Fruit fly (Drosophila melanogaster): Measurements from ENCODE around the gene REPTOR-BP.

REPTOR-BP gene

DNA sequence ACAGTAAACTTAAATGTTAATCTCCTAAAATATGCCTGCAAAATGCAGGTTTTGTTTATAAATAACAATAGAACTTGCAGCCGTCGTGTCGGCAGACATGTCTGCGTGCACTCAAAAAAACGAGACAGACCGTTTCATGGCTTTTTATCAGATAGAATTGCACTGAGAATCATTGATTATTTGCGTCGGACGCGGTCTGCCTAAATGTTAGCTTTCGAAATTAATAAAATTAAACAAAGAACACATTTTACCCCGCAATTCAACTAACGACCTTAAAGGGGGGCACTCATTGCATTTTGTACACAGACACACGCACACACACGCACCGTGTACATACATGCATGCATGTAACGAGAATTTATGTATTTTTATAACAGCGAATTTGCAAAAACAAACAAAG is 12.9 kb downstream of the REPTOR-BP start (continued):
- TF ChIP-seq ewg (GFP tag; optimal IDR thresholded peaks at IDR 0.05) = no peak
- no peak for TF ChIP-seq fd64A (GFP tag; optimal IDR thresholded peaks at IDR 0.05)
- no peak for TF ChIP-seq pros (GFP tag; optimal IDR thresholded peaks at IDR 0.05)
- no peak for TF ChIP-seq otp (GFP tag; IDR thresholded peaks at IDR 0.05)
- TF ChIP-seq Lhr (GFP tag; optimal IDR thresholded peaks at IDR 0.05) = no peak
- no peak for TF ChIP-seq CG9215 (GFP tag; IDR thresholded peaks at IDR 0.05)
- no peak for TF ChIP-seq gt (GFP tag; IDR thresholded peaks at IDR 0.05)
- TF ChIP-seq CG4617 (GFP tag; optimal IDR thresholded peaks at IDR 0.05; ENCODE audit: borderline replicate concordance) = peak; percentile 0
- no peak for TF ChIP-seq vvl (GFP tag; IDR thresholded peaks at IDR 0.05)
- no peak for TF ChIP-seq CG14050 (GFP tag; IDR thresholded peaks at IDR 0.05)
- TF ChIP-seq sd (tag; optimal IDR thresholded peaks at IDR 0.05) = no peak
- no peak for TF ChIP-seq Nf-YB (GFP tag; optimal IDR thresholded peaks at IDR 0.05)
- TF ChIP-seq h (optimal IDR thresholded peaks at IDR 0.05) = no peak
- TF ChIP-seq CG8089 (GFP tag; optimal IDR thresholded peaks at IDR 0.05) = no peak
- TF ChIP-seq CG17568 (GFP tag; optimal IDR thresholded peaks at IDR 0.05) = no peak
- no peak for TF ChIP-seq nau (GFP tag; optimal IDR thresholded peaks at IDR 0.05)
- no peak for TF ChIP-seq Bgb (GFP tag; IDR thresholded peaks at IDR 0.05; ENCODE audit: partially characterized antibody)
- TF ChIP-seq cwo (GFP tag; optimal IDR thresholded peaks at IDR 0.05) = no peak
- no peak for TF ChIP-seq Trl (optimal IDR thresholded peaks at IDR 0.05)
- peak; percentile 20 for TF ChIP-seq Trl (GFP tag; optimal IDR thresholded peaks at IDR 0.05)
- TF ChIP-seq HLH54F (GFP tag; optimal IDR thresholded peaks at IDR 0.05) = no peak
- TF ChIP-seq sisA (GFP tag; IDR thresholded peaks at IDR 0.05) = no peak
- no peak for TF ChIP-seq CG12219 (GFP tag; optimal IDR thresholded peaks at IDR 0.05)
- TF ChIP-seq toy (GFP tag; IDR thresholded peaks at IDR 0.05) = no peak
- TF ChIP-seq CG2712 (tag; optimal IDR thresholded peaks at IDR 0.05) = no peak
- no peak for TF ChIP-seq kah (GFP tag; optimal IDR thresholded peaks at IDR 0.05)
- TF ChIP-seq Six4 (GFP tag; optimal IDR thresholded peaks at IDR 0.05) = no peak
- TF ChIP-seq luna (GFP tag; optimal IDR thresholded peaks at IDR 0.05) = no peak
- TF ChIP-seq phol (tag; optimal IDR thresholded peaks at IDR 0.05) = peak; percentile 28
- TF ChIP-seq CG2678 (tag; optimal IDR thresholded peaks at IDR 0.05) = no peak
- no peak for TF ChIP-seq CTCF (GFP tag; optimal IDR thresholded peaks at IDR 0.05)
- TF ChIP-seq peb (GFP tag; IDR thresholded peaks at IDR 0.05) = peak; percentile 11; the same call in 1 of the 2 replicates
- no peak for TF ChIP-seq scrt (GFP tag; optimal IDR thresholded peaks at IDR 0.05)
- TF ChIP-seq CG2199 (GFP tag; IDR thresholded peaks at IDR 0.05) = 0 out of 3 replicates have a peak, but pooled peaks have one; percentile 34
- no peak for TF ChIP-seq Atf3 (GFP tag; optimal IDR thresholded peaks at IDR 0.05)
- no peak for TF ChIP-seq lilli (GFP tag; optimal IDR thresholded peaks at IDR 0.05)
- no peak for TF ChIP-seq trh (GFP tag; optimal IDR thresholded peaks at IDR 0.05)
- TF ChIP-seq CG3995 (GFP tag; optimal IDR thresholded peaks at IDR 0.05) = no peak
- TF ChIP-seq Adf1 (GFP tag; IDR thresholded peaks at IDR 0.05) = no peak
- peak; percentile 23 for TF ChIP-seq Camta (GFP tag; optimal IDR thresholded peaks at IDR 0.05)
- no peak for TF ChIP-seq Jarid2 (GFP tag; optimal IDR thresholded peaks at IDR 0.05)
- TF ChIP-seq dimm (GFP tag; IDR thresholded peaks at IDR 0.05) = no peak
- no peak for TF ChIP-seq CG18476 (GFP tag; optimal IDR thresholded peaks at IDR 0.05)
- no peak for TF ChIP-seq lbe (GFP tag; optimal IDR thresholded peaks at IDR 0.05)
- peak; percentile 92 for TF ChIP-seq cg (GFP tag; optimal IDR thresholded peaks at IDR 0.05)
- no peak for TF ChIP-seq Max (GFP tag; optimal IDR thresholded peaks at IDR 0.05)
- TF ChIP-seq CG12769 (tag; optimal IDR thresholded peaks at IDR 0.05) = no peak
- TF ChIP-seq CG18011 (GFP tag; optimal IDR thresholded peaks at IDR 0.05) = peak; percentile 10
- no peak for TF ChIP-seq zen (tag; optimal IDR thresholded peaks at IDR 0.05)
- TF ChIP-seq tna (GFP tag; IDR thresholded peaks at IDR 0.05; ENCODE audit: partially characterized antibody) = no peak
- peak; percentile 13 for TF ChIP-seq CG9609 (GFP tag; optimal IDR thresholded peaks at IDR 0.05)
- TF ChIP-seq CoRest (tag; optimal IDR thresholded peaks at IDR 0.05) = no peak
- TF ChIP-seq Dp (GFP tag; optimal IDR thresholded peaks at IDR 0.05) = no peak
